Worm (Caenorhabditis elegans) whole organism, L2 larva: ENCODE measurements around the gene twk-43.

Source experiments
- aly-2 ChIP-seq: fragments of 150-350 bp; optimal IDR thresholded peaks from 2 replicates; lab custom pipeline; 2014; ENCODE audit warnings: missing biosample characterization, missing genetic modification characterization
- dmd-4 ChIP-seq: sonication (generic microtip); optimal IDR thresholded peaks from 2 replicates; lab custom pipeline; 2017; ENCODE audit warnings: missing biosample characterization, missing genetic modification characterization
- elt-3 ChIP-seq: sonication (generic microtip); optimal IDR thresholded peaks from 2 replicates; lab custom pipeline; 2017; ENCODE audit warnings: missing biosample characterization, missing genetic modification characterization
- nhr-11 ChIP-seq: fragments of 150-350 bp; optimal IDR thresholded peaks from 2 replicates; lab custom pipeline; 2014; ENCODE audit warnings: missing biosample characterization, missing genetic modification characterization
- nhr-23 ChIP-seq: fragments of 150-350 bp; optimal IDR thresholded peaks from 2 replicates; lab custom pipeline; 2014; ENCODE audit warnings: missing biosample characterization, missing genetic modification reagents, missing genetic modification characterization
- nhr-237 ChIP-seq: fragments of 150-350 bp; optimal IDR thresholded peaks from 2 replicates; lab custom pipeline; 2014; ENCODE audit warnings: missing biosample characterization, missing genetic modification characterization
- nhr-25 ChIP-seq: fragments of 150-350 bp; sonication (generic microtip); optimal IDR thresholded peaks from 3 replicates; lab custom pipeline; 2014; ENCODE audit warnings: missing biosample characterization, missing genetic modification characterization
- skn-1 ChIP-seq: sonication (generic microtip); optimal IDR thresholded peaks from 2 replicates; lab custom pipeline; 2017; ENCODE audit warnings: missing biosample characterization, missing genetic modification characterization
- snpc-4 ChIP-seq: fragments of 150-350 bp; optimal IDR thresholded peaks from 2 replicates; lab custom pipeline; 2014; ENCODE audit warnings: missing biosample characterization, missing genetic modification characterization
- unc-39 ChIP-seq: fragments of 150-350 bp; optimal IDR thresholded peaks from 2 replicates; lab custom pipeline; 2014; ENCODE audit warnings: missing biosample characterization, missing genetic modification characterization
- unc-55 ChIP-seq: fragments of 150-350 bp; sonication (generic microtip); optimal IDR thresholded peaks from 3 replicates; lab custom pipeline; 2014; ENCODE audit warnings: missing biosample characterization, missing genetic modification reagents, missing genetic modification characterization
- unc-62 ChIP-seq: fragments of 150-350 bp; optimal IDR thresholded peaks from 2 replicates; lab custom pipeline; 2014; ENCODE audit warnings: missing biosample characterization, missing genetic modification reagents, missing genetic modification characterization

DNA sequence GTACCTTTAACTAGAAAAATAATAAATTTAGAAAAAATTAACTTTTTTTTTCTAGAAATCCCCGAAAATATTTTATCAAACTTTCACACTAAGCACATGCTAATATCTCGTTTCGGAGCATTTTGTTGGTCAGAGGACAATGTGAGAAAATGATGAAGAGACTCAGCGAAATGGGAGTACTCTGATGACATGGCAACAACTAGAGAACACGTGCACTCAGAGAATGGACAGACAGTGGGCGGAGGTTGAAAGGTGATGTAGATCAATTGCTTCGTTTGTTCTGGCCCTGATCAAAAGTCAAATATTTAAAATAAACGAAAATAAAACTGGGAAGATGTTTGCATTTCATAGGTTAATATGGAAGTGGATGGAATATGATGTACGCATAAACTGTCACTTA is 11.6 kb upstream of the twk-43 start:
- TF ChIP-seq snpc-4 (no peak), nhr-11 (tag; lab: Kevin White, UChicago) (no peak), unc-55 (GFP tag; lab: Kevin White, UChicago) (no peak), aly-2 (tag; lab: Kevin White, UChicago) (no peak), unc-39 (tag; lab: Kevin White, UChicago) (no peak), unc-62 (GFP tag; lab: Kevin White, UChicago) (no peak), skn-1 (tag; lab: Kevin White, UChicago) (no peak), elt-3 (no peak), nhr-23 (tag; lab: Kevin White, UChicago) (no peak), dmd-4 (tag; lab: Kevin White, UChicago) (no peak), nhr-25 (tag; lab: Kevin White, UChicago) (no peak), nhr-237 (tag; lab: Kevin White, UChicago) (no peak)
